Worm (Caenorhabditis elegans): ENCODE measurements around the gene npax-2.

ce11 chrX:2108682-2109081, 41.2 kb downstream of the npax-2 start, which contains the start of gene F53B1.2:
- TF ChIP-seq ahr-1 (tag; optimal IDR thresholded peaks at IDR 0.05) (no peak), pha-4 (tag; optimal IDR thresholded peaks at IDR 0.05) (no peak), ttx-3 (tag; optimal IDR thresholded peaks at IDR 0.05) (no peak), unc-3 (GFP tag; conservative IDR thresholded peaks at IDR 0.05) (no peak), unc-3 (tag; optimal IDR thresholded peaks at IDR 0.05) (no peak), ceh-45 (GFP tag; IDR thresholded peaks at IDR 0.05) (no peak), hlh-8 (tag; optimal IDR thresholded peaks at IDR 0.05) (no peak), hlh-6 (tag; optimal IDR thresholded peaks at IDR 0.05) (no peak), ceh-31 (tag; optimal IDR thresholded peaks at IDR 0.05) (no peak), ceh-2 (tag; optimal IDR thresholded peaks at IDR 0.05) (no peak), unc-86 (tag; optimal IDR thresholded peaks at IDR 0.05) (no peak), ets-4 (tag; optimal IDR thresholded peaks at IDR 0.05) (no peak), C08G9.2 (tag; optimal IDR thresholded peaks at IDR 0.05) (no peak)
